Worm (Caenorhabditis elegans): ENCODE measurements around the gene clec-139.

clec-139 gene

DNA sequence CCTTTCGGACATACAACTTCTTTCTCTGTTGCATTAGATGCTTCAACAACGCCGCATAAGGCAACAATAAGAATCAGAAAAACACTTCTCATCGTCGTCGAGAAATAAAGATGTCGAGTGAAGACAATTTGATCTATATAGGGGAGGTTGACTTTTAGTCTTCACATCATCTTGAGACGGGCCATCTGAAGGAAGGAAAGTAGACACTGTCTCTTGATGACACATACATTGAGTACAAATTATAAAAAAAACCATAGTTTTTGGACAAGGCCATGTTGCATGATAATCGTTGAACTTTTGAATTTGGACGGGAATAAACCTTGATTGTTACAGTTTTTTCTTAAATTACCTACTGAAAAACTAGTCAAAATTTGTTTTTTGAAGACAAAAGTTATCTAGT lies at the start of gene clec-139:
Gene clec-139, minus strand, starts transcription at position 101 of the 400 bp plus-strand sequence.
- no peak for TF ChIP-seq attf-5 (GFP tag; optimal IDR thresholded peaks at IDR 0.05)
- no peak for TF ChIP-seq nhr-90 (tag; optimal IDR thresholded peaks at IDR 0.05)
- TF ChIP-seq nfya-1 (tag; optimal IDR thresholded peaks at IDR 0.05; ENCODE audit: borderline replicate concordance, insufficient read depth), result no peak
- no peak for TF ChIP-seq repo-1 (tag; optimal IDR thresholded peaks at IDR 0.05)
- TF ChIP-seq unc-130 (GFP tag; optimal IDR thresholded peaks at IDR 0.05), result no peak
- no peak for TF ChIP-seq chd-7 (tag; optimal IDR thresholded peaks at IDR 0.05)
- no peak for TF ChIP-seq ets-4 (GFP tag; optimal IDR thresholded peaks at IDR 0.05)
- TF ChIP-seq sdz-38 (tag; optimal IDR thresholded peaks at IDR 0.05), result no peak
- TF ChIP-seq unc-62 (GFP tag; optimal IDR thresholded peaks at IDR 0.05), result no peak
- TF ChIP-seq F23B12.7 (tag; optimal IDR thresholded peaks at IDR 0.05; ENCODE audit: insufficient read depth), result no peak
- no peak for TF ChIP-seq Y53F4B.3 (GFP tag; IDR thresholded peaks at IDR 0.05)
- TF ChIP-seq F55B11.4 (tag; optimal IDR thresholded peaks at IDR 0.05; ENCODE audit: borderline replicate concordance, insufficient read depth), result no peak
- TF ChIP-seq mes-4 (tag; optimal IDR thresholded peaks at IDR 0.05), result no peak
- no peak for TF ChIP-seq efl-1 (GFP tag; optimal IDR thresholded peaks at IDR 0.05)
- no peak for TF ChIP-seq ama-1 (optimal IDR thresholded peaks at IDR 0.05)
- TF ChIP-seq ama-1 (GFP tag; optimal IDR thresholded peaks at IDR 0.05), result no peak
- TF ChIP-seq sptf-2 (GFP tag; optimal IDR thresholded peaks at IDR 0.05), result no peak
- no peak for TF ChIP-seq egrh-3 (GFP tag; IDR thresholded peaks at IDR 0.05)
- no peak for TF ChIP-seq attf-3 (GFP tag; conservative IDR thresholded peaks at IDR 0.05)
- TF ChIP-seq aptf-3 (GFP tag; IDR thresholded peaks at IDR 0.05), result no peak
- no peak for TF ChIP-seq B0336.3 (GFP tag; IDR thresholded peaks at IDR 0.05)

DNA sequence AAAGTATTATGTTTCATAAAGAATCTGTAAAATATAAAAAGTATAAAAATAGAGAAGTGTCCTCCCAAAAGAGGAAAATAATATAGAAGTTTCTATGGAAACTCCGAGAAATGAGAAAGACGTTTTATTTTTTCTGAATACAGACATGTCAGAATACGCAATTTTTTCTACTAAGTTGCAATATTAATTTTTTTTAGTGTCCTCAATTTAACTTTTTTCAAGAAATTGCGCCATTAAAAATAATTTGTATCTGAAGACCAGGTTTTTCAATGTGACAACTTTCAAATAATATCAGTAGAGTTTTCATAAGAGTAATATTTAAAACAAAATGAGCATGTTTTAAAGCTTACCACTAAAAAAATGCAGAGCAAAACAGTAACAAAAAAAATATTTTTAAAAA lies 46.0 kb upstream of the clec-139 start, which contains the start of gene fut-5:
Gene fut-5, minus strand, starts transcription at position 101 of the 400 bp plus-strand sequence.
- TF ChIP-seq lsl-1 (GFP tag; optimal IDR thresholded peaks at IDR 0.05) (no peak), B0035.1 (tag; optimal IDR thresholded peaks at IDR 0.05) (no peak), repo-1 (tag; optimal IDR thresholded peaks at IDR 0.05) (no peak), nfya-2 (GFP tag; IDR thresholded peaks at IDR 0.05) (no peak), ztf-26 (tag; optimal IDR thresholded peaks at IDR 0.05) (no peak), ama-1 (optimal IDR thresholded peaks at IDR 0.05) (no peak), ama-1 (GFP tag; optimal IDR thresholded peaks at IDR 0.05) (no peak), ztf-25 (GFP tag; IDR thresholded peaks at IDR 0.05) (no peak), somi-1 (GFP tag; optimal IDR thresholded peaks at IDR 0.05) (no peak), cebp-1 (GFP tag; IDR thresholded peaks at IDR 0.05) (no peak), cebp-1 (tag; optimal IDR thresholded peaks at IDR 0.05) (no peak), nhr-179 (tag; optimal IDR thresholded peaks at IDR 0.05) (no peak), ekl-4 (GFP tag; IDR thresholded peaks at IDR 0.05) (no peak), attf-3 (GFP tag; conservative IDR thresholded peaks at IDR 0.05) (no peak), nfya-1 (tag; optimal IDR thresholded peaks at IDR 0.05; ENCODE audit: borderline replicate concordance, insufficient read depth) (no peak), rpc-1 (optimal IDR thresholded peaks at IDR 0.05) (no peak), rpc-1 (tag; optimal IDR thresholded peaks at IDR 0.05) (no peak), lin-54 (GFP tag; optimal IDR thresholded peaks at IDR 0.05) (no peak), hsf-1 (GFP tag; IDR thresholded peaks at IDR 0.05) (no peak)

DNA sequence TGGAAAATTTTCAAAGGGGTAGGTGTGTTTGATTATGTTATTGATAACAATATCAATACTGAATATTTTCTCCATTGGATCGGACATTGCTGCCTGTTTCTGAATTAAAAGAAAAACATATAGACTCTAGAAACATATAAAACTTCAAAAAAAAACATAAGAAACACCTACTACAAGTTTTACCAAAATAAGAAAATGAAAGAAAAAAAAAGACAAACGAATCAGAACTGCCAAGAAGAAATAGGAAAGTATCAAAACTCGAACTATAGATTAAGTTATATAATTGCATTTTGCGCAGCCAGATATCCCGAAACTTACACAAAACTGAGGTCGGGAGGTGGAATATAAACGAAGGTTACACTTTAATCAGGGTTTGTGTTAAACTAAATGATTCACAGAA lies 43.8 kb upstream of the clec-139 start, which contains the start of gene T05A7.11:
Gene T05A7.11, minus strand, starts transcription at position 101 of the 400 bp plus-strand sequence.
- TF ChIP-seq ceh-100 (GFP tag; IDR thresholded peaks at IDR 0.05) (no peak), cebp-2 (GFP tag; IDR thresholded peaks at IDR 0.05) (no peak), zfh-2 (GFP tag; conservative IDR thresholded peaks at IDR 0.05) (no peak), B0019.2 (GFP tag; conservative IDR thresholded peaks at IDR 0.05) (no peak), sdz-38 (tag; optimal IDR thresholded peaks at IDR 0.05) (no peak), nhr-27 (tag; optimal IDR thresholded peaks at IDR 0.05) (no peak), rpc-1 (optimal IDR thresholded peaks at IDR 0.05) (no peak), rpc-1 (tag; optimal IDR thresholded peaks at IDR 0.05) (no peak), nfya-1 (tag; optimal IDR thresholded peaks at IDR 0.05; ENCODE audit: borderline replicate concordance, insufficient read depth) (no peak), T07F8.4 (tag; optimal IDR thresholded peaks at IDR 0.05) (no peak), F23B12.7 (tag; optimal IDR thresholded peaks at IDR 0.05; ENCODE audit: insufficient read depth) (no peak), gei-17 (GFP tag; optimal IDR thresholded peaks at IDR 0.05) (no peak), attf-3 (GFP tag; conservative IDR thresholded peaks at IDR 0.05) (no peak), T26A5.8 (tag; optimal IDR thresholded peaks at IDR 0.05) (no peak), rec-8 (tag; optimal IDR thresholded peaks at IDR 0.05) (no peak), ztf-22 (GFP tag; optimal IDR thresholded peaks at IDR 0.05) (no peak), atf-7 (tag; optimal IDR thresholded peaks at IDR 0.05) (no peak), aptf-2 (GFP tag; conservative IDR thresholded peaks at IDR 0.05) (no peak), rcor-1 (GFP tag; IDR thresholded peaks at IDR 0.05) (no peak)

All from whole organism, young adult.